Worm (Caenorhabditis elegans) whole organism, young adult: ENCODE data around the gene srsx-27.
A peak's percentile ranks its signal among the peaks of the same experiment; 100 is the strongest.
"Not testable (repeated sequence)": the region's sequence is repeated elsewhere in the genome, so short reads cannot be mapped to it uniquely, and the experiment has no call there.

ENCODE experiments used
- B0019.2 ChIP-seq: fragments of 200-800 bp; sonication (Bioruptor generic); conservative IDR thresholded peaks from 2 replicates; pipeline ENCODE4 v1.3.6; 2022; ENCODE audit warnings: missing genetic modification reagents, missing genetic modification characterization, missing compliant biosample characterization
- Y79H2A.3 ChIP-seq: fragments of 200-800 bp; sonication (Bioruptor generic); conservative IDR thresholded peaks from 2 replicates; pipeline ENCODE4 v1.3.6; 2022; ENCODE audit warnings: missing genetic modification reagents, missing genetic modification characterization, missing compliant biosample characterization
- akir-1 ChIP-seq: fragments of 200-800 bp; sonication (Bioruptor generic); optimal IDR thresholded peaks from 2 replicates; lab custom pipeline; 2018; ENCODE audit warnings: mild to moderate bottlenecking, missing genetic modification characterization, moderate library complexity, missing compliant biosample characterization
- efl-1 ChIP-seq: fragments of 150-350 bp; optimal IDR thresholded peaks from 2 replicates; lab custom pipeline; 2014; ENCODE audit warnings: missing biosample characterization, missing genetic modification reagents, missing genetic modification characterization
- egrh-3 ChIP-seq: fragments of 200-800 bp; sonication (Bioruptor generic); IDR thresholded peaks from 2 replicates; pipeline ENCODE4 v1.3.6; 2022; ENCODE audit warnings: missing genetic modification reagents, missing genetic modification characterization, missing compliant biosample characterization
- snpc-4 ChIP-seq, 5 experiments: fragments of 150-350 bp in 1 of 5; sonication (generic microtip) in 4 of 5; optimal IDR thresholded peaks; 2 replicates each; lab custom pipeline; 2014 to 2018; ENCODE audit warnings: missing genetic modification characterization in 5 of 5, missing biosample characterization in 3 of 5, antibody characterized with exemption in 2 of 5, mild to moderate bottlenecking in 2 of 5, missing compliant biosample characterization in 2 of 5, missing genotype in 2 of 5, moderate library complexity in 2 of 5, missing genetic modification reagents in 1 of 5
- ztf-18 ChIP-seq: sonication (generic microtip); optimal IDR thresholded peaks from 2 replicates; lab custom pipeline; 2016; ENCODE audit warnings: missing genotype, mild to moderate bottlenecking, missing genetic modification characterization, missing compliant biosample characterization

ce11 chrV:10136644-10137043 is 13.2 kb upstream of the srsx-27 start:
- TF ChIP-seq Y79H2A.3; B0019.2 (GFP tag; lab: Robert Waterston, UW); efl-1 (GFP tag; lab: Kevin White, UChicago); snpc-4 (GFP tag; optimal IDR thresholded peaks at IDR 0.05; lab: Kevin White, UChicago); snpc-4 (tag; optimal IDR thresholded peaks at IDR 0.05; lab: Kevin White, UChicago); akir-1 (GFP tag; lab: Kevin White, UChicago); ztf-18 (tag; lab: Kevin White, UChicago): not testable (repeated sequence)
- TF ChIP-seq egrh-3 (GFP tag; lab: Robert Waterston, UW) = peak; percentile 99
